Fruit fly (Drosophila melanogaster) whole organism, embryonic: ENCODE results near the gene sloth1.

ENCODE experiments used
- CG8765 ChIP-seq: fragments of 200-800 bp; sonication (Bioruptor generic); IDR thresholded peaks from 2 replicates; pipeline ENCODE4 v1.3.6; 2022; ENCODE audit warnings: missing biosample characterization, missing genetic modification characterization
- CG9727 ChIP-seq: fragments of 200-800 bp; sonication (Bioruptor generic); optimal IDR thresholded peaks from 3 replicates; lab custom pipeline; 2017; ENCODE audit warnings: missing biosample characterization, mild to moderate bottlenecking, missing genetic modification characterization
- Dll ChIP-seq: fragments of 200-800 bp; sonication (Bioruptor generic); IDR thresholded peaks from 4 replicates; pipeline ENCODE4 v1.3.6; 2022; ENCODE audit warnings: missing biosample characterization, missing genetic modification characterization; ENCODE audit not compliant: partially characterized antibody
- tin ChIP-seq: fragments of 200-800 bp; sonication (Bioruptor generic); optimal IDR thresholded peaks from 3 replicates; lab custom pipeline; 2016; ENCODE audit warnings: missing biosample characterization, missing genetic modification characterization
- tll ChIP-seq, 2 experiments: fragments of 200-800 bp in 1 of 2; fragments of >200 bp in 1 of 2; sonication (Bioruptor generic) in 1 of 2; optimal IDR thresholded peaks; 2 replicates each; lab custom pipeline; 2017 to 2019; ENCODE audit warnings: missing biosample characterization in 2 of 2, missing genetic modification characterization in 2 of 2, mild to moderate bottlenecking in 1 of 2, moderate library complexity in 1 of 2
- zf30C ChIP-seq: fragments of 200-800 bp; sonication (Bioruptor generic); optimal IDR thresholded peaks from 3 replicates; lab custom pipeline; 2018; ENCODE audit warnings: missing biosample characterization, mild to moderate bottlenecking, missing genetic modification characterization

- TF ChIP-seq zf30C (GFP tag; lab: Kevin White, UChicago) = no peak
- TF ChIP-seq tll (GFP tag; optimal IDR thresholded peaks at IDR 0.05; lab: Kevin White, UChicago) = peak in 1 of 2 experiments; percentile 66
- TF ChIP-seq Dll (GFP tag; lab: Robert Waterston, UW) = no peak
- TF ChIP-seq CG9727 (GFP tag; lab: Kevin White, UChicago) = peak; percentile 94
- peak; percentile 61 for TF ChIP-seq tin
- TF ChIP-seq CG8765 (GFP tag; lab: Robert Waterston, UW) = no peak
These were observed 7.0 kb upstream of the sloth1 start for dm6 chrX:7004101-7004700.
